Fruit fly (Drosophila melanogaster): Measurements from ENCODE around the gene Set.

DNA sequence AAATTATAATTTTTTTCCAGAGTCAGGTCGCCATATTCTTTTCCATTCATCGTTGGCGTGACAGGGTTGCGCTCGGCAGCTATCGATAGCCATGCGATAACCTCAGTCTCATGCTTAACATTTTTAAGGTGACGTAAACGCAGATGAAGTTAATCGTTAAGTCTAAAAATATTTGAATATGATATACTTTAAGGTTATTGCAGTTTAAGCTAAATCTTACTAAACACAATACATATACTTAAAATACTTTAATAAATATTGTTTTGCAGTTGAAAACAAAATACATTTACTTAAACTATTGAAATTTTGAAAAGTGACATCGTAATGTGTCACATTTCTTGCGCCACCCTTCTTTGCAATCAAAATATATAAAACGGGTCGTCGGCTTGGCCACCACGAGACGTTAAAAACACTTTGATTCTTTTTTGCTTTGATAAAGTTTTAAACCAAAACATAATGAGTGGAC is 11.8 kb downstream of the Set start, which contains the start of the genes Cp190 and CG4338:
- peak; percentile 98 for TF ChIP-seq Oli (tag; optimal IDR thresholded peaks at IDR 0.05)
- peak; percentile 98 for TF ChIP-seq CG1602 (GFP tag; optimal IDR thresholded peaks at IDR 0.05)
- peak; percentile 98 for TF ChIP-seq Dek (tag; optimal IDR thresholded peaks at IDR 0.05)
- peak; percentile 86 for TF ChIP-seq C15 (GFP tag; IDR thresholded peaks at IDR 0.05)
- TF ChIP-seq insv (GFP tag; optimal IDR thresholded peaks at IDR 0.05): peak in 1 of 2 experiments; percentile 85
- peak; percentile 99 for TF ChIP-seq gem (tag; optimal IDR thresholded peaks at IDR 0.05)
- TF ChIP-seq CG7357 (GFP tag; IDR thresholded peaks at IDR 0.05): peak; percentile 91
- no peak; the same call in 1 of the 2 replicates for TF ChIP-seq sna (GFP tag; IDR thresholded peaks at IDR 0.05; ENCODE audit: partially characterized antibody)
- peak; percentile 97 for TF ChIP-seq trem (tag; optimal IDR thresholded peaks at IDR 0.05)
- peak; percentile 96 for TF ChIP-seq ttk (GFP tag; IDR thresholded peaks at IDR 0.05)
- peak; percentile 97 for TF ChIP-seq CG2120 (GFP tag; optimal IDR thresholded peaks at IDR 0.05)
- no peak for TF ChIP-seq fru (optimal IDR thresholded peaks at IDR 0.05)

Measured in whole organism, embryonic.